Worm (Caenorhabditis elegans): ENCODE data around the gene tbc-20.

- TF ChIP-seq ama-1 (optimal IDR thresholded peaks at IDR 0.05) (no peak), tbx-11 (GFP tag; IDR thresholded peaks at IDR 0.05) (no peak)
Observed at ce11 chrII:14812231-14812630, 14.0 kb downstream of the tbc-20 start, which contains the start of gene osta-3.

Data from whole organism, early embryonic.